Worm (Caenorhabditis elegans): Measurements from ENCODE around the gene C29F5.8.

- TF ChIP-seq M03D4.4 (tag; optimal IDR thresholded peaks at IDR 0.05) (no peak), nhr-76 (tag; optimal IDR thresholded peaks at IDR 0.05) (no peak), nhr-28 (tag; optimal IDR thresholded peaks at IDR 0.05) (no peak), lsy-2 (tag; optimal IDR thresholded peaks at IDR 0.05) (no peak), unc-62 (GFP tag; optimal IDR thresholded peaks at IDR 0.05) (no peak)
Observed at ce11 chrII:6292527-6292926, 13.7 kb upstream of the C29F5.8 start, which contains the start of gene nyn-3.
